Fruit fly (Drosophila melanogaster) whole organism, embryonic: Measurements from ENCODE around the gene CG12947.

Source experiments
- CG10543 ChIP-seq: fragments of 200-800 bp; sonication (Bioruptor generic); optimal IDR thresholded peaks from 3 replicates; lab custom pipeline; 2017; ENCODE audit warnings: missing biosample characterization, mild to moderate bottlenecking, missing genetic modification characterization, moderate library complexity
- CG10565 ChIP-seq: fragments of 200-800 bp; sonication (Bioruptor generic); optimal IDR thresholded peaks from 3 replicates; lab custom pipeline; 2016; ENCODE audit warnings: missing biosample characterization, mild to moderate bottlenecking, missing genetic modification characterization
- CG12219 ChIP-seq: fragments of 200-800 bp; sonication (Bioruptor generic); optimal IDR thresholded peaks from 3 replicates; lab custom pipeline; 2018; ENCODE audit warnings: missing biosample characterization, mild to moderate bottlenecking, missing genetic modification characterization
- CG13624 ChIP-seq: fragments of 200-800 bp; sonication (Bioruptor generic); optimal IDR thresholded peaks from 2 replicates; lab custom pipeline; 2016; ENCODE audit warnings: missing biosample characterization, missing genetic modification characterization
- CG14050 ChIP-seq: fragments of 200-800 bp; sonication (Bioruptor generic); IDR thresholded peaks from 3 replicates; pipeline ENCODE4 v1.3.6; 2022; ENCODE audit warnings: missing biosample characterization, missing genetic modification characterization
- CG15011 ChIP-seq: fragments of 200-800 bp; sonication (Bioruptor generic); optimal IDR thresholded peaks from 3 replicates; lab custom pipeline; 2018; ENCODE audit warnings: missing biosample characterization, mild to moderate bottlenecking, missing genetic modification characterization
- CG1647 ChIP-seq: fragments of 200-800 bp; sonication (Bioruptor generic); optimal IDR thresholded peaks from 3 replicates; lab custom pipeline; 2016; ENCODE audit warnings: missing biosample characterization, missing genetic modification characterization
- CG17361 ChIP-seq: fragments of 200-800 bp; sonication (Bioruptor generic); IDR thresholded peaks from 3 replicates; pipeline ENCODE4 v1.3.6; 2022; ENCODE audit warnings: missing biosample characterization, missing genetic modification characterization
- CG17612 ChIP-seq: fragments of 200-800 bp; sonication (Bioruptor generic); IDR thresholded peaks from 2 replicates; pipeline ENCODE4 v1.3.6; 2022; ENCODE audit warnings: missing biosample characterization, missing genetic modification characterization
- CG1832 ChIP-seq: fragments of 200-800 bp; sonication (Bioruptor generic); optimal IDR thresholded peaks from 2 replicates; lab custom pipeline; 2017; ENCODE audit warnings: missing biosample characterization, mild to moderate bottlenecking, missing genetic modification characterization, inconsistent platforms
- CG2199 ChIP-seq: fragments of 200-800 bp; sonication (Bioruptor generic); IDR thresholded peaks from 3 replicates; pipeline ENCODE4 v1.3.6; 2022; ENCODE audit warnings: missing biosample characterization, missing genetic modification characterization
- CG30020 ChIP-seq: fragments of 200-800 bp; optimal IDR thresholded peaks from 2 replicates; lab custom pipeline; 2019; ENCODE audit warnings: missing biosample characterization, mild to moderate bottlenecking, missing genetic modification characterization, moderate library complexity
- CG32767 ChIP-seq: fragments of 200-800 bp; sonication (Bioruptor generic); IDR thresholded peaks from 2 replicates; pipeline ENCODE4 v1.3.6; 2022; ENCODE audit warnings: missing biosample characterization, missing genetic modification characterization
- CG33213 ChIP-seq: fragments of 200-800 bp; sonication (Bioruptor generic); optimal IDR thresholded peaks from 3 replicates; lab custom pipeline; 2016; ENCODE audit warnings: missing biosample characterization, missing genetic modification characterization
- CG4404 ChIP-seq: fragments of 200-800 bp; sonication (Bioruptor generic); IDR thresholded peaks from 2 replicates; pipeline ENCODE4 v1.3.6; 2022; ENCODE audit warnings: missing biosample characterization, missing genetic modification characterization
- CG6272 ChIP-seq: fragments of 200-800 bp; sonication (Bioruptor generic); IDR thresholded peaks from 2 replicates; pipeline ENCODE4 v1.3.6; 2022; ENCODE audit warnings: missing biosample characterization, missing genetic modification characterization
- CG7372 ChIP-seq: fragments of 200-800 bp; sonication (Bioruptor generic); IDR thresholded peaks from 2 replicates; pipeline ENCODE4 v1.3.6; 2022; ENCODE audit warnings: missing biosample characterization, missing genetic modification characterization
- CG7839 ChIP-seq: fragments of 200-800 bp; sonication (Bioruptor generic); optimal IDR thresholded peaks from 3 replicates; lab custom pipeline; 2018; ENCODE audit warnings: missing biosample characterization, mild to moderate bottlenecking, missing genetic modification characterization, moderate library complexity
- CG9437 ChIP-seq: fragments of 200-800 bp; sonication (Bioruptor generic); optimal IDR thresholded peaks from 2 replicates; lab custom pipeline; 2018; ENCODE audit warnings: missing biosample characterization, mild to moderate bottlenecking, missing genetic modification characterization
- D19B ChIP-seq: fragments of 200-800 bp; sonication (Bioruptor generic); optimal IDR thresholded peaks from 2 replicates; lab custom pipeline; 2017; ENCODE audit warnings: missing biosample characterization, mild to moderate bottlenecking, missing genetic modification characterization
- Dbx ChIP-seq: fragments of 200-800 bp; sonication (Bioruptor generic); IDR thresholded peaks from 3 replicates; pipeline ENCODE4 v1.3.6; 2022; ENCODE audit warnings: missing biosample characterization, missing genetic modification characterization
- Dfd ChIP-seq, 2 experiments: fragments of >200 bp; optimal IDR thresholded peaks; 2 replicates each; lab custom pipeline; 2017; ENCODE audit warnings: missing biosample characterization in 2 of 2, missing genetic modification characterization in 2 of 2
- Dll ChIP-seq: fragments of 200-800 bp; sonication (Bioruptor generic); IDR thresholded peaks from 4 replicates; pipeline ENCODE4 v1.3.6; 2022; ENCODE audit warnings: missing biosample characterization, missing genetic modification characterization; ENCODE audit not compliant: partially characterized antibody
- Dref ChIP-seq: fragments of 200-800 bp; sonication (Bioruptor generic); IDR thresholded peaks from 2 replicates; pipeline ENCODE4 v1.3.6; 2022; ENCODE audit warnings: missing biosample characterization, missing genetic modification characterization
- Hand ChIP-seq: fragments of 200-800 bp; sonication (Bioruptor generic); optimal IDR thresholded peaks from 2 replicates; lab custom pipeline; 2017; ENCODE audit warnings: mild to moderate bottlenecking, missing biosample characterization, missing genetic modification reagents, missing genetic modification characterization
- Hr39 ChIP-seq: fragments of >200 bp; optimal IDR thresholded peaks from 2 replicates; lab custom pipeline; 2017
- Hsf ChIP-seq: fragments of 200-800 bp; sonication (Bioruptor generic); optimal IDR thresholded peaks from 3 replicates; lab custom pipeline; 2016; ENCODE audit warnings: missing biosample characterization, missing genetic modification characterization
- MESR4 ChIP-seq: fragments of 200-800 bp; sonication (Bioruptor generic); optimal IDR thresholded peaks from 2 replicates; lab custom pipeline; 2018; ENCODE audit warnings: missing biosample characterization, mild to moderate bottlenecking, missing genetic modification characterization, moderate library complexity
- Max ChIP-seq: fragments of 200-800 bp; sonication (Bioruptor generic); optimal IDR thresholded peaks from 2 replicates; lab custom pipeline; 2016; ENCODE audit warnings: missing biosample characterization, mild to moderate bottlenecking, missing genetic modification characterization
- Med ChIP-seq: fragments of 200-800 bp; sonication (Bioruptor generic); peaks from one replicate; lab custom pipeline; 2016; ENCODE audit warnings: missing biosample characterization, missing genetic modification characterization, mild to moderate bottlenecking, inconsistent platforms, moderate library complexity
- Nf-YA ChIP-seq: fragments of 200-800 bp; sonication (Bioruptor generic); IDR thresholded peaks from 2 replicates; pipeline ENCODE4 v1.3.6; 2022; ENCODE audit warnings: missing biosample characterization, missing genetic modification characterization
- Rfx ChIP-seq: fragments of 200-800 bp; sonication (Bioruptor generic); IDR thresholded peaks from 2 replicates; pipeline ENCODE4 v1.3.6; 2022; ENCODE audit warnings: missing biosample characterization, missing genetic modification characterization
- Usf ChIP-seq: fragments of 200-800 bp; sonication (Bioruptor generic); optimal IDR thresholded peaks from 2 replicates; lab custom pipeline; 2017; ENCODE audit warnings: missing genotype, missing biosample characterization, missing genetic modification characterization
- br ChIP-seq: fragments of >200 bp; optimal IDR thresholded peaks from 2 replicates; lab custom pipeline; 2017
- chif ChIP-seq, 2 experiments: fragments of 200-800 bp; sonication (Bioruptor generic); optimal IDR thresholded peaks; 3 replicates each; lab custom pipeline; 2016; ENCODE audit warnings: missing biosample characterization in 2 of 2, missing genetic modification characterization in 2 of 2
- ci ChIP-seq: fragments of 200-800 bp; sonication (Bioruptor generic); IDR thresholded peaks from 3 replicates; pipeline ENCODE4 v1.3.6; 2022; ENCODE audit warnings: missing biosample characterization, missing genetic modification characterization
- dati ChIP-seq: fragments of 200-800 bp; sonication (Bioruptor generic); IDR thresholded peaks from 2 replicates; pipeline ENCODE4 v1.3.6; 2022; ENCODE audit warnings: missing biosample characterization, missing genetic modification characterization
- fd3F ChIP-seq: fragments of 200-800 bp; sonication (Bioruptor generic); optimal IDR thresholded peaks from 2 replicates; lab custom pipeline; 2018; ENCODE audit warnings: missing biosample characterization, mild to moderate bottlenecking, missing genetic modification characterization, moderate library complexity
- gsb ChIP-seq: fragments of 200-800 bp; sonication (Bioruptor generic); IDR thresholded peaks from 2 replicates; pipeline ENCODE4 v1.3.6; 2022; ENCODE audit warnings: missing biosample characterization, missing genetic modification characterization
- lab ChIP-seq: fragments of 200-800 bp; sonication (Bioruptor generic); optimal IDR thresholded peaks from 3 replicates; lab custom pipeline; 2017; ENCODE audit warnings: missing biosample characterization, missing genetic modification characterization, mild to moderate bottlenecking, moderate library complexity, missing genetic modification reagents
- nau ChIP-seq: fragments of 200-800 bp; sonication (Bioruptor generic); optimal IDR thresholded peaks from 3 replicates; lab custom pipeline; 2017; ENCODE audit warnings: missing biosample characterization, mild to moderate bottlenecking, missing genetic modification characterization, missing genetic modification reagents
- odd ChIP-seq: fragments of 200-800 bp; sonication (Bioruptor generic); optimal IDR thresholded peaks from 2 replicates; lab custom pipeline; 2017; ENCODE audit warnings: missing biosample characterization, mild to moderate bottlenecking, missing genetic modification characterization
- otp ChIP-seq: fragments of 200-800 bp; sonication (Bioruptor generic); IDR thresholded peaks from 3 replicates; pipeline ENCODE4, ENCODE4 v1.3.6; 2022; ENCODE audit warnings: missing biosample characterization, missing genetic modification characterization
- scrt ChIP-seq: fragments of 200-800 bp; sonication (Bioruptor generic); optimal IDR thresholded peaks from 2 replicates; lab custom pipeline; 2018; ENCODE audit warnings: missing biosample characterization, mild to moderate bottlenecking, missing genetic modification characterization, moderate library complexity
- sima ChIP-seq: fragments of 200-800 bp; sonication (Bioruptor generic); optimal IDR thresholded peaks from 2 replicates; lab custom pipeline; 2016; ENCODE audit warnings: missing biosample characterization, missing genetic modification characterization
- tgo ChIP-seq: fragments of 200-800 bp; sonication (Bioruptor generic); IDR thresholded peaks from 3 replicates; pipeline ENCODE4 v1.3.6; 2022; ENCODE audit warnings: missing biosample characterization, missing genetic modification characterization
- tup ChIP-seq: fragments of 200-800 bp; sonication (Bioruptor generic); optimal IDR thresholded peaks from 2 replicates; lab custom pipeline; 2016; ENCODE audit warnings: missing biosample characterization, mild to moderate bottlenecking, missing genetic modification characterization, moderate library complexity

The CG12947 gene

dm6 chr3R:9767620-9768592 is 12.0 kb upstream of the CG12947 start, which contains the start of gene Naa80 (continued):
- TF ChIP-seq CG10565 (GFP tag; lab: Kevin White, UChicago) (no peak), Hand (GFP tag; lab: Kevin White, UChicago) (no peak), CG2199 (GFP tag; lab: Robert Waterston, UW) (peak; percentile 15; the same call in 1 of the 3 replicates), Dll (GFP tag; lab: Robert Waterston, UW) (0 out of 4 replicates have a peak, but pooled peaks have one; percentile 39), CG17361 (GFP tag; lab: Robert Waterston, UW) (0 out of 3 replicates have a peak, but pooled peaks have one; percentile 10), CG12219 (GFP tag; lab: Kevin White, UChicago) (no peak), CG15011 (no peak)

dm6 chr3R:9768884-9769283 is 11.0 kb upstream of the CG12947 start, which contains the start of gene MED6:
TSS of gene MED6 (minus strand) at chr3R:9768984.
- peak; percentile 77 for TF ChIP-seq Med
- 0 out of 2 replicates have a peak, but pooled peaks have one; percentile 26 for TF ChIP-seq gsb (GFP tag; lab: Robert Waterston, UW)
- TF ChIP-seq ci, result 0 out of 3 replicates have a peak, but pooled peaks have one; percentile 7
- no peak for TF ChIP-seq CG32767 (GFP tag; lab: Robert Waterston, UW)
- no peak for TF ChIP-seq Dfd (GFP tag; optimal IDR thresholded peaks at IDR 0.05; lab: Kevin White, UChicago)
- no peak for TF ChIP-seq CG13624 (GFP tag; lab: Kevin White, UChicago)
- 0 out of 2 replicates have a peak, but pooled peaks have one; percentile 27 for TF ChIP-seq Dref (GFP tag; lab: Robert Waterston, UW)
- TF ChIP-seq sima (GFP tag; lab: Kevin White, UChicago), result no peak

dm6 chr3R:9770127-9770526 is 9.7 kb upstream of the CG12947 start:
- TF ChIP-seq fd3F (GFP tag; lab: Kevin White, UChicago) (no peak), CG33213 (no peak), CG17612 (GFP tag; lab: Robert Waterston, UW) (no peak), CG10543 (peak; percentile 72), CG7839 (no peak), Nf-YA (GFP tag; lab: Robert Waterston, UW) (no peak), CG14050 (no peak), lab (peak; percentile 7), nau (GFP tag; lab: Kevin White, UChicago) (peak; percentile 30), odd (GFP tag; lab: Kevin White, UChicago) (no peak), chif (GFP tag; optimal IDR thresholded peaks at IDR 0.05; lab: Kevin White, UChicago) (no peak), CG7372 (no peak), dati (no peak), br (lab: Kevin White, UChicago) (no peak), D19B (no peak), CG30020 (no peak), CG1647 (GFP tag; lab: Kevin White, UChicago) (no peak), CG4404 (GFP tag; lab: Robert Waterston, UW) (no peak), Usf (GFP tag; lab: Kevin White, UChicago) (no peak), Hsf (GFP tag; lab: Kevin White, UChicago) (no peak), CG9437 (GFP tag; lab: Kevin White, UChicago) (no peak), Dbx (GFP tag; lab: Robert Waterston, UW) (no peak), CG1832 (no peak), MESR4 (GFP tag; lab: Kevin White, UChicago) (no peak), Rfx (GFP tag; lab: Robert Waterston, UW) (peak; percentile 27; the same call in 1 of the 2 replicates), otp (GFP tag; lab: Robert Waterston, UW) (no peak), Hr39 (lab: Kevin White, UChicago) (no peak), tup (GFP tag; lab: Kevin White, UChicago) (no peak), tgo (GFP tag; lab: Robert Waterston, UW) (no peak), scrt (no peak), CG6272 (GFP tag; lab: Robert Waterston, UW) (no peak), Max (no peak)
